Fruit fly (Drosophila melanogaster) whole organism, embryonic: ENCODE measurements around the gene PGAP1.
A peak's percentile ranks its signal among the peaks of the same experiment; 100 is the strongest.

Experiments
- Abd-B ChIP-seq: fragments of 200-800 bp; sonication (Bioruptor generic); optimal IDR thresholded peaks from 2 replicates; lab custom pipeline; 2018; ENCODE audit warnings: missing biosample characterization, mild to moderate bottlenecking, missing genetic modification characterization, moderate library complexity
- BEAF-32 ChIP-seq: fragments of 200-800 bp; sonication (Bioruptor generic); optimal IDR thresholded peaks from 3 replicates; lab custom pipeline; 2017; ENCODE audit warnings: missing biosample characterization, missing genetic modification characterization, mild to moderate bottlenecking, moderate library complexity, missing genetic modification reagents
- CG10366 ChIP-seq: fragments of 200-800 bp; sonication (Bioruptor generic); IDR thresholded peaks from 2 replicates; pipeline ENCODE4 v1.3.6; 2022; ENCODE audit warnings: missing biosample characterization, missing genetic modification characterization
- CG10543 ChIP-seq: fragments of 200-800 bp; sonication (Bioruptor generic); optimal IDR thresholded peaks from 3 replicates; lab custom pipeline; 2017; ENCODE audit warnings: missing biosample characterization, mild to moderate bottlenecking, missing genetic modification characterization, moderate library complexity
- CG10979 ChIP-seq: fragments of 200-800 bp; sonication (Bioruptor generic); optimal IDR thresholded peaks from 2 replicates; lab custom pipeline; 2018; ENCODE audit warnings: missing biosample characterization, mild to moderate bottlenecking, missing genetic modification characterization, moderate library complexity
- CG11696 ChIP-seq: fragments of 200-800 bp; sonication (Bioruptor generic); IDR thresholded peaks from 2 replicates; pipeline ENCODE4 v1.3.6; 2022; ENCODE audit warnings: missing biosample characterization, missing genetic modification characterization
- CG1233 ChIP-seq: fragments of 200-800 bp; sonication (Bioruptor generic); optimal IDR thresholded peaks from 4 replicates; lab custom pipeline; 2018; ENCODE audit warnings: missing biosample characterization, mild to moderate bottlenecking, missing genetic modification characterization
- CG12942 ChIP-seq: fragments of 200-800 bp; sonication (Bioruptor generic); optimal IDR thresholded peaks from 3 replicates; lab custom pipeline; 2016; ENCODE audit warnings: missing biosample characterization, missing genetic modification characterization
- CG1647 ChIP-seq: fragments of 200-800 bp; sonication (Bioruptor generic); optimal IDR thresholded peaks from 3 replicates; lab custom pipeline; 2016; ENCODE audit warnings: missing biosample characterization, missing genetic modification characterization
- CG16779 ChIP-seq: fragments of 200-800 bp; sonication (Bioruptor generic); IDR thresholded peaks from 2 replicates; pipeline ENCODE4 v1.3.6; 2022; ENCODE audit warnings: missing biosample characterization, missing genetic modification characterization
- CG17186 ChIP-seq: fragments of 200-800 bp; sonication (Bioruptor generic); optimal IDR thresholded peaks from 3 replicates; lab custom pipeline; 2017; ENCODE audit warnings: missing biosample characterization, missing genetic modification reagents, missing genetic modification characterization
- CG17802 ChIP-seq: fragments of 200-800 bp; sonication (Bioruptor generic); optimal IDR thresholded peaks from 2 replicates; lab custom pipeline; 2018; ENCODE audit warnings: missing biosample characterization, mild to moderate bottlenecking, missing genetic modification characterization, moderate library complexity
- CG17829 ChIP-seq: fragments of 200-800 bp; optimal IDR thresholded peaks from 2 replicates; lab custom pipeline; 2019; ENCODE audit warnings: missing biosample characterization, mild to moderate bottlenecking, missing genetic modification characterization, moderate library complexity
- CG18764 ChIP-seq: fragments of 200-800 bp; sonication (Bioruptor generic); optimal IDR thresholded peaks from 3 replicates; lab custom pipeline; 2016; ENCODE audit warnings: missing biosample characterization, missing genetic modification characterization
- CG2889 ChIP-seq: fragments of 200-800 bp; sonication (Bioruptor generic); IDR thresholded peaks from 3 replicates; pipeline ENCODE4 v1.3.6; 2022; ENCODE audit warnings: missing biosample characterization, missing genetic modification characterization
- CG30431 ChIP-seq: fragments of 200-800 bp; sonication (Bioruptor generic); optimal IDR thresholded peaks from 2 replicates; lab custom pipeline; 2017; ENCODE audit warnings: missing biosample characterization, missing genetic modification characterization
- CG34376 ChIP-seq: fragments of 200-800 bp; sonication (Bioruptor generic); optimal IDR thresholded peaks from 2 replicates; lab custom pipeline; 2018; ENCODE audit warnings: missing biosample characterization, mild to moderate bottlenecking, missing genetic modification characterization
- CG43689 ChIP-seq: fragments of 200-800 bp; sonication (Bioruptor generic); IDR thresholded peaks from 2 replicates; pipeline ENCODE4 v1.3.6; 2022; ENCODE audit warnings: missing biosample characterization, missing genetic modification characterization
- CG4404 ChIP-seq: fragments of 200-800 bp; sonication (Bioruptor generic); IDR thresholded peaks from 2 replicates; pipeline ENCODE4 v1.3.6; 2022; ENCODE audit warnings: missing biosample characterization, missing genetic modification characterization
- CG5953 ChIP-seq: fragments of 200-800 bp; sonication (Bioruptor generic); IDR thresholded peaks from 2 replicates; pipeline ENCODE4 v1.3.6; 2022; ENCODE audit warnings: missing biosample characterization, missing genetic modification characterization
- CG6854 ChIP-seq: fragments of 200-800 bp; sonication (Bioruptor generic); optimal IDR thresholded peaks from 3 replicates; lab custom pipeline; 2017; ENCODE audit warnings: missing biosample characterization, mild to moderate bottlenecking, missing genetic modification characterization
- CG7928 ChIP-seq: fragments of 200-800 bp; sonication (Bioruptor generic); optimal IDR thresholded peaks from 2 replicates; lab custom pipeline; 2017; ENCODE audit warnings: missing biosample characterization, mild to moderate bottlenecking, missing genetic modification characterization
- CG7963 ChIP-seq: fragments of 200-800 bp; sonication (Bioruptor generic); IDR thresholded peaks from 3 replicates; pipeline ENCODE4 v1.3.6; 2022; ENCODE audit warnings: missing biosample characterization, missing genetic modification characterization; ENCODE audit not compliant: partially characterized antibody
- CG7987 ChIP-seq: fragments of 200-800 bp; sonication (Bioruptor generic); optimal IDR thresholded peaks from 2 replicates; lab custom pipeline; 2018; ENCODE audit warnings: missing biosample characterization, mild to moderate bottlenecking, missing genetic modification characterization, moderate library complexity
- CG9797 ChIP-seq: fragments of 200-800 bp; sonication (Bioruptor generic); optimal IDR thresholded peaks from 3 replicates; lab custom pipeline; 2018; ENCODE audit warnings: missing biosample characterization, mild to moderate bottlenecking, missing genetic modification characterization
- ERR ChIP-seq: fragments of 200-800 bp; sonication (Bioruptor generic); optimal IDR thresholded peaks from 2 replicates; lab custom pipeline; 2016; ENCODE audit warnings: missing biosample characterization, missing genetic modification characterization
- Fer1 ChIP-seq: fragments of 200-800 bp; sonication (Bioruptor generic); optimal IDR thresholded peaks from 2 replicates; lab custom pipeline; 2017; ENCODE audit warnings: missing biosample characterization, mild to moderate bottlenecking, missing genetic modification characterization
- Hey ChIP-seq: fragments of 200-800 bp; sonication (Bioruptor generic); optimal IDR thresholded peaks from 3 replicates; lab custom pipeline; 2018; ENCODE audit warnings: missing biosample characterization, mild to moderate bottlenecking, missing genetic modification characterization
- Hr51 ChIP-seq, 2 experiments: fragments of 200-800 bp; sonication (Bioruptor generic); optimal IDR thresholded peaks; 2 replicates in 1 of 2; 3 replicates in 1 of 2; lab custom pipeline; 2016 to 2018; ENCODE audit warnings: missing biosample characterization in 2 of 2, missing genetic modification characterization in 2 of 2, mild to moderate bottlenecking in 1 of 2, moderate library complexity in 1 of 2
- Hsf ChIP-seq: fragments of 200-800 bp; sonication (Bioruptor generic); optimal IDR thresholded peaks from 3 replicates; lab custom pipeline; 2016; ENCODE audit warnings: missing biosample characterization, missing genetic modification characterization
- NC2β ChIP-seq: fragments of 200-800 bp; sonication (Bioruptor generic); optimal IDR thresholded peaks from 2 replicates; lab custom pipeline; 2016; ENCODE audit warnings: missing biosample characterization, missing genetic modification characterization
- Sox100B ChIP-seq: fragments of 200-800 bp; sonication (Bioruptor generic); optimal IDR thresholded peaks from 3 replicates; lab custom pipeline; 2018; ENCODE audit warnings: missing biosample characterization, mild to moderate bottlenecking, missing genetic modification characterization
- Xrp1 ChIP-seq: fragments of 200-800 bp; sonication (Bioruptor generic); IDR thresholded peaks from 2 replicates; pipeline ENCODE4 v1.3.6; 2022; ENCODE audit warnings: missing biosample characterization, missing genetic modification characterization
- amos ChIP-seq: fragments of 200-800 bp; sonication (Bioruptor generic); IDR thresholded peaks from 2 replicates; pipeline ENCODE4 v1.3.6; 2022; ENCODE audit warnings: missing biosample characterization, missing genetic modification characterization; ENCODE audit not compliant: partially characterized antibody
- ato ChIP-seq: fragments of 200-800 bp; sonication (Bioruptor generic); IDR thresholded peaks from 2 replicates; pipeline ENCODE4 v1.3.6; 2022; ENCODE audit warnings: missing biosample characterization, missing genetic modification characterization; ENCODE audit not compliant: partially characterized antibody
- bbx ChIP-seq: fragments of 200-800 bp; sonication (Bioruptor generic); IDR thresholded peaks from 2 replicates; pipeline ENCODE4 v1.3.6; 2022; ENCODE audit warnings: missing biosample characterization, missing genetic modification characterization; ENCODE audit not compliant: partially characterized antibody
- cad ChIP-seq: fragments of >200 bp; optimal IDR thresholded peaks from 2 replicates; lab custom pipeline; 2017; ENCODE audit warnings: missing biosample characterization, missing genetic modification characterization
- cato ChIP-seq: fragments of 200-800 bp; sonication (Bioruptor generic); optimal IDR thresholded peaks from 2 replicates; lab custom pipeline; 2016; ENCODE audit warnings: missing biosample characterization, missing genetic modification characterization, borderline replicate concordance
- caup ChIP-seq: fragments of 200-800 bp; sonication (Bioruptor generic); optimal IDR thresholded peaks from 3 replicates; lab custom pipeline; 2017; ENCODE audit warnings: missing biosample characterization, mild to moderate bottlenecking, missing genetic modification characterization, moderate library complexity; ENCODE audit not compliant: severe bottlenecking
- da ChIP-seq: fragments of 200-800 bp; sonication (Bioruptor generic); optimal IDR thresholded peaks from 2 replicates; lab custom pipeline; 2016; ENCODE audit warnings: missing biosample characterization, missing genetic modification characterization
- fd102C ChIP-seq: fragments of 200-800 bp; sonication (Bioruptor generic); optimal IDR thresholded peaks from 2 replicates; lab custom pipeline; 2018; ENCODE audit warnings: missing biosample characterization, mild to moderate bottlenecking, missing genetic modification characterization, moderate library complexity
- gcm2 ChIP-seq: fragments of 200-800 bp; sonication (Bioruptor generic); optimal IDR thresholded peaks from 2 replicates; lab custom pipeline; 2016; ENCODE audit warnings: missing biosample characterization, missing genetic modification characterization
- nau ChIP-seq: fragments of 200-800 bp; sonication (Bioruptor generic); optimal IDR thresholded peaks from 3 replicates; lab custom pipeline; 2017; ENCODE audit warnings: missing biosample characterization, mild to moderate bottlenecking, missing genetic modification characterization, missing genetic modification reagents
- oc ChIP-seq: fragments of 200-800 bp; sonication (Bioruptor generic); optimal IDR thresholded peaks from 2 replicates; lab custom pipeline; 2018; ENCODE audit warnings: missing biosample characterization, mild to moderate bottlenecking, missing genetic modification characterization, moderate library complexity
- odd ChIP-seq: fragments of 200-800 bp; sonication (Bioruptor generic); optimal IDR thresholded peaks from 2 replicates; lab custom pipeline; 2017; ENCODE audit warnings: missing biosample characterization, mild to moderate bottlenecking, missing genetic modification characterization
- pan ChIP-seq, 4 experiments: fragments of >200 bp in 3 of 4; fragments of 200-800 bp in 1 of 4; sonication (Bioruptor generic) in 1 of 4; optimal IDR thresholded peaks in 3 of 4; IDR thresholded peaks in 1 of 4; 2 replicates each; pipeline versions ENCODE4 v1.3.6 to Lab custom; 2017 to 2022; ENCODE audit warnings: missing biosample characterization in 2 of 4, missing genetic modification characterization in 2 of 4, mixed read lengths in 1 of 4
- pnt ChIP-seq: fragments of 200-800 bp; sonication (Bioruptor generic); optimal IDR thresholded peaks from 3 replicates; lab custom pipeline; 2016; ENCODE audit warnings: missing biosample characterization, missing genetic modification characterization
- unc-4 ChIP-seq: fragments of 200-800 bp; sonication (Bioruptor generic); IDR thresholded peaks from 2 replicates; pipeline ENCODE4 v1.3.6; 2022; ENCODE audit warnings: missing biosample characterization, missing genetic modification characterization; ENCODE audit not compliant: partially characterized antibody
- yki ChIP-seq: fragments of >200 bp; optimal IDR thresholded peaks from 3 replicates; lab custom pipeline; 2018

The PGAP1 gene

DNA sequence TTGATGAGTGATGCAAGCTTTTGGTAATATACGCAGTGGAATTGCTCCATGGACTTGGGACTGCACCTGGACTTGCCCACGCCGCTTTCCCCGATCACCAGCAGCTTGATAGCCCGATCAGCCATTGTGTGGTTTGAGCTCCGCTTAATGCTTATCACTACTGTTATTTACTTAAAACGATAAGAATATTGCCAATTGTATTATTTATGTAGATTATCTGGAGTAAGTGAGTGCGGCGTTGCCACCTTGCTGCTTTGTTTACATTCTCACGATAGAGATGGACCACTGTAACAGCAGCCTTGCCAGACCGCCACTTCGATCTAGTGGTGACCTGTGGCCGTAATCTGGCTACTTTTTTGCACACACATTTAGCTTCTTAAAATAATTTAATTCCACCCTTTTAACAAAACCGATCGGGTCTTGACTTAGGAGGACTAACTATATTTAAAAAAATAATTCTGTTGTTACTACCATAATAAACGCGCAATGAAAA, 17.7 kb downstream of the PGAP1 start, which contains the start of gene Rab18 (continued):
- TF ChIP-seq yki (lab: Kevin White, UChicago): no peak
- TF ChIP-seq amos (GFP tag; lab: Robert Waterston, UW): peak; percentile 66
- no peak for TF ChIP-seq CG9797
- no peak for TF ChIP-seq CG17802 (tag; lab: Kevin White, UChicago)
- no peak for TF ChIP-seq Abd-B (GFP tag; lab: Kevin White, UChicago)
- no peak for TF ChIP-seq fd102C
- peak; percentile 1 for TF ChIP-seq CG12942 (GFP tag; lab: Kevin White, UChicago)
- TF ChIP-seq CG10543 (GFP tag; lab: Kevin White, UChicago): no peak
- TF ChIP-seq cad: no peak
- TF ChIP-seq CG7963 (GFP tag; lab: Robert Waterston, UW): no peak
- TF ChIP-seq Xrp1 (GFP tag; lab: Robert Waterston, UW): no peak
- TF ChIP-seq odd: no peak
- TF ChIP-seq CG34376 (GFP tag; lab: Kevin White, UChicago): no peak
- TF ChIP-seq CG2889 (GFP tag; lab: Robert Waterston, UW): no peak
- TF ChIP-seq NC2β: no peak
- TF ChIP-seq pan (optimal IDR thresholded peaks at IDR 0.05; lab: Kevin White, UChicago): no peak
- peak in 1 of 2 experiments; percentile 53 for TF ChIP-seq pan (GFP tag; optimal IDR thresholded peaks at IDR 0.05 in 1 of 2, IDR thresholded peaks at IDR 0.05 in 1 of 2)
- no peak for TF ChIP-seq nau
- TF ChIP-seq CG18764: no peak
- peak; percentile 20; the same call in 1 of the 2 replicates for TF ChIP-seq CG4404 (GFP tag; lab: Robert Waterston, UW)

DNA sequence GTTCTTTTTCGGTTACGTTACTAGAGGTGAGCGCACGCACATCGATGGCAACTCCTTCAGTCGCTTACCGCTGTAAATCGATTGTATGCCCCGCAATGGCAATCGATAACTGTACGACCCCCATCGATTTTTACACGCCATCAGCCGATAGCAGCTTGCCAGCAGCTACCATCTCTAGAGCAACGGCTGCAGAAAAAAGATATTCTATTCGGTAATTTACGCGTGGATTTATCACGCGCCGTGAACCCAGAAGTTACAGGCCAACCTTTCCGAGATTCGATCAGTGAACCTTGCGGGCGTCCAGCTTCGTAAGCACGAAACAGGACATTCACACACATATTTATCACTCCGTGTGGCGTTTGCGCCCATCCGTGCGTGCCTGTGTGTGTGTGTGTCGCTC, 23.4 kb downstream of the PGAP1 start, which contains the start of the genes Sirt4 and CG4119:
TSS of gene Sirt4 (minus strand) at position 39 of the 400 bp plus-strand sequence.
TSS of gene CG4119 (plus strand) at position 151 of the 400 bp plus-strand sequence.
- peak; percentile 61 for TF ChIP-seq CG17829
- no peak for TF ChIP-seq CG6854
- TF ChIP-seq CG10979 (tag; lab: Kevin White, UChicago): peak; percentile 7
- no peak for TF ChIP-seq Hey
- peak; percentile 96 for TF ChIP-seq BEAF-32 (GFP tag; lab: Kevin White, UChicago)
- no peak for TF ChIP-seq CG11696 (GFP tag; lab: Robert Waterston, UW)
- no peak for TF ChIP-seq CG43689 (GFP tag; lab: Robert Waterston, UW)
- no peak for TF ChIP-seq pnt (GFP tag; lab: Kevin White, UChicago)
- TF ChIP-seq CG1233 (GFP tag; lab: Kevin White, UChicago): no peak
- peak; percentile 92 for TF ChIP-seq unc-4 (GFP tag; lab: Robert Waterston, UW)
- TF ChIP-seq cad: no peak
- peak; percentile 57 for TF ChIP-seq CG17186 (GFP tag; lab: Kevin White, UChicago)
- TF ChIP-seq bbx (GFP tag; lab: Robert Waterston, UW): peak; percentile 98
- TF ChIP-seq oc: peak; percentile 17
- peak; percentile 10 for TF ChIP-seq caup (GFP tag; lab: Kevin White, UChicago)
- TF ChIP-seq CG5953 (GFP tag; lab: Robert Waterston, UW): no peak
- TF ChIP-seq Hsf (GFP tag; lab: Kevin White, UChicago): no peak
- TF ChIP-seq Sox100B (GFP tag; lab: Kevin White, UChicago): no peak
- no peak for TF ChIP-seq CG16779
- TF ChIP-seq gcm2 (GFP tag; lab: Kevin White, UChicago): no peak
- no peak for TF ChIP-seq CG7928 (GFP tag; lab: Kevin White, UChicago)
- TF ChIP-seq Hr51 (GFP tag; optimal IDR thresholded peaks at IDR 0.05; lab: Kevin White, UChicago): no peak
- TF ChIP-seq CG34376 (GFP tag; lab: Kevin White, UChicago): peak; percentile 40
- TF ChIP-seq ato: peak; percentile 98
- TF ChIP-seq da (GFP tag; lab: Kevin White, UChicago): no peak
- TF ChIP-seq ERR (GFP tag; lab: Kevin White, UChicago): no peak
- no peak for TF ChIP-seq CG1647 (GFP tag; lab: Kevin White, UChicago)
- TF ChIP-seq CG7987 (GFP tag; lab: Kevin White, UChicago): peak; percentile 11
- TF ChIP-seq Fer1: peak; percentile 27
- no peak for TF ChIP-seq cato (GFP tag; lab: Kevin White, UChicago)
- no peak for TF ChIP-seq CG30431 (GFP tag; lab: Kevin White, UChicago)
- no peak for TF ChIP-seq CG10366 (GFP tag; lab: Robert Waterston, UW)
- no peak for TF ChIP-seq Xrp1 (GFP tag; lab: Robert Waterston, UW)
